Worm (Caenorhabditis elegans) whole organism, midembryonic: ENCODE results near the gene glb-15.

Experiments used
- T22C8.4 ChIP-seq: fragments of 200-800 bp; sonication (Bioruptor generic); IDR thresholded peaks from 2 replicates; pipeline ENCODE4 v1.3.6; 2022; ENCODE audit warnings: missing genetic modification characterization, missing compliant biosample characterization
- cog-1 ChIP-seq: sonication (generic microtip); optimal IDR thresholded peaks from 2 replicates; lab custom pipeline; 2016; ENCODE audit warnings: missing genetic modification characterization, missing compliant biosample characterization
- flt-1 ChIP-seq: fragments of 200-800 bp; sonication (Bioruptor generic); IDR thresholded peaks from 2 replicates; pipeline ENCODE4 v1.3.6; 2022; ENCODE audit warnings: missing genetic modification characterization, missing compliant biosample characterization
- klf-2 ChIP-seq: fragments of 200-800 bp; sonication (Bioruptor generic); conservative IDR thresholded peaks from 2 replicates; pipeline ENCODE4 v1.3.6; 2022; ENCODE audit warnings: missing genetic modification reagents, missing genetic modification characterization, missing compliant biosample characterization
- med-1 ChIP-seq: sonication (generic microtip); optimal IDR thresholded peaks from 2 replicates; lab custom pipeline; 2017; ENCODE audit warnings: missing genetic modification characterization, mild to moderate bottlenecking, missing compliant biosample characterization, antibody characterized with exemption, missing genetic modification reagents; ENCODE audit not compliant: insufficient read depth
- ref-1 ChIP-seq: fragments of 200-800 bp; sonication (Bioruptor generic); conservative IDR thresholded peaks from 2 replicates; pipeline ENCODE4 v1.3.6; 2022; ENCODE audit warnings: missing genetic modification reagents, missing genetic modification characterization, missing compliant biosample characterization
- tab-1 ChIP-seq: fragments of 200-800 bp; sonication (Bioruptor generic); IDR thresholded peaks from 2 replicates; pipeline ENCODE4 v1.3.6; 2022; ENCODE audit warnings: missing genetic modification characterization, missing compliant biosample characterization
- ztf-23 ChIP-seq: fragments of 200-800 bp; sonication (Bioruptor generic); IDR thresholded peaks from 2 replicates; pipeline ENCODE4 v1.3.6; 2022; ENCODE audit warnings: missing genetic modification reagents, missing genetic modification characterization, missing compliant biosample characterization
- ztf-29 ChIP-seq: fragments of 200-800 bp; sonication (Bioruptor generic); IDR thresholded peaks from 2 replicates; pipeline ENCODE4 v1.3.6; 2022; ENCODE audit warnings: missing genetic modification reagents, missing genetic modification characterization, missing compliant biosample characterization

- TF ChIP-seq med-1 (GFP tag; lab: Kevin White, UChicago) (no peak), flt-1 (GFP tag; lab: Robert Waterston, UW) (no peak), ref-1 (GFP tag; lab: Robert Waterston, UW) (no peak), T22C8.4 (GFP tag; lab: Robert Waterston, UW) (no peak), klf-2 (no peak), ztf-23 (GFP tag; lab: Robert Waterston, UW) (no peak), cog-1 (tag; lab: Kevin White, UChicago) (no peak), ztf-29 (no peak), tab-1 (GFP tag; lab: Robert Waterston, UW) (no peak)
Measured at ce11 chrV:11624954-11625353, 6.9 kb upstream of the glb-15 start.
